Worm (Caenorhabditis elegans) whole organism, L2 larva: ENCODE data around the gene C18B2.5.

Experiments
- F13H6.1 ChIP-seq: sonication (generic microtip); optimal IDR thresholded peaks from 2 replicates; lab custom pipeline; 2016; ENCODE audit warnings: missing genetic modification characterization, missing compliant biosample characterization
- R02D3.7 ChIP-seq: fragments of 150-350 bp; optimal IDR thresholded peaks from 2 replicates; lab custom pipeline; 2014; ENCODE audit warnings: missing biosample characterization, missing genetic modification characterization
- Y55F3AM.14 ChIP-seq: fragments of 200-800 bp; sonication (Bioruptor generic); optimal IDR thresholded peaks from 2 replicates; lab custom pipeline; 2018; ENCODE audit warnings: mild to moderate bottlenecking, missing genetic modification characterization, missing compliant biosample characterization
- ZK546.5 ChIP-seq: sonication (generic microtip); optimal IDR thresholded peaks from 2 replicates; lab custom pipeline; 2017; ENCODE audit warnings: missing biosample characterization, missing genetic modification characterization
- aly-2 ChIP-seq: fragments of 150-350 bp; optimal IDR thresholded peaks from 2 replicates; lab custom pipeline; 2014; ENCODE audit warnings: missing biosample characterization, missing genetic modification characterization
- ama-1 ChIP-seq: fragments of 150-350 bp; optimal IDR thresholded peaks from 2 replicates; lab custom pipeline; 2018; ENCODE audit warnings: inconsistent platforms
- blmp-1 ChIP-seq: sonication (generic microtip); optimal IDR thresholded peaks from 2 replicates; lab custom pipeline; 2017; ENCODE audit warnings: missing genetic modification characterization, mild to moderate bottlenecking, missing compliant biosample characterization, antibody characterized with exemption, moderate library complexity; ENCODE audit not compliant: insufficient read depth
- ceh-16 ChIP-seq: fragments of 150-350 bp; optimal IDR thresholded peaks from 2 replicates; lab custom pipeline; 2014; ENCODE audit warnings: missing biosample characterization, missing genetic modification characterization
- crh-2 ChIP-seq: sonication (generic microtip); optimal IDR thresholded peaks from 2 replicates; lab custom pipeline; 2017; ENCODE audit warnings: missing biosample characterization, missing genetic modification characterization
- dmd-4 ChIP-seq: sonication (generic microtip); optimal IDR thresholded peaks from 2 replicates; lab custom pipeline; 2017; ENCODE audit warnings: missing biosample characterization, missing genetic modification characterization
- elt-1 ChIP-seq: fragments of 150-350 bp; optimal IDR thresholded peaks from 2 replicates; lab custom pipeline; 2014; ENCODE audit warnings: missing biosample characterization, missing genetic modification characterization
- fos-1 ChIP-seq: fragments of 150-350 bp; optimal IDR thresholded peaks from 2 replicates; lab custom pipeline; 2014; ENCODE audit warnings: missing biosample characterization, missing genetic modification characterization
- gmeb-1 ChIP-seq: fragments of 150-350 bp; optimal IDR thresholded peaks from 2 replicates; lab custom pipeline; 2014; ENCODE audit warnings: missing biosample characterization, missing genetic modification characterization
- lin-11 ChIP-seq: fragments of 150-350 bp; sonication (generic microtip); optimal IDR thresholded peaks from 2 replicates; lab custom pipeline; 2014; ENCODE audit warnings: missing biosample characterization, missing genetic modification characterization, inconsistent platforms, mixed read lengths
- lin-39 ChIP-seq: fragments of 150-350 bp; optimal IDR thresholded peaks from 2 replicates; lab custom pipeline; 2014; ENCODE audit warnings: missing biosample characterization, missing genetic modification reagents, missing genetic modification characterization
- mbf-1 ChIP-seq: sonication (generic microtip); optimal IDR thresholded peaks from 2 replicates; lab custom pipeline; 2017; ENCODE audit warnings: missing biosample characterization, missing genetic modification characterization
- nhr-10 ChIP-seq: sonication (generic microtip); optimal IDR thresholded peaks from 2 replicates; lab custom pipeline; 2017; ENCODE audit warnings: missing biosample characterization, missing genetic modification characterization
- nhr-11 ChIP-seq: fragments of 150-350 bp; optimal IDR thresholded peaks from 2 replicates; lab custom pipeline; 2014; ENCODE audit warnings: missing biosample characterization, missing genetic modification characterization
- nhr-12 ChIP-seq: fragments of 150-350 bp; optimal IDR thresholded peaks from 2 replicates; lab custom pipeline; 2014; ENCODE audit warnings: missing biosample characterization, missing genetic modification characterization
- nhr-129 ChIP-seq: fragments of 150-350 bp; optimal IDR thresholded peaks from 2 replicates; lab custom pipeline; 2014; ENCODE audit warnings: missing biosample characterization, missing genetic modification characterization
- nhr-21 ChIP-seq: fragments of 150-350 bp; optimal IDR thresholded peaks from 2 replicates; lab custom pipeline; 2014; ENCODE audit warnings: missing biosample characterization, missing genetic modification characterization
- nhr-237 ChIP-seq: fragments of 150-350 bp; optimal IDR thresholded peaks from 2 replicates; lab custom pipeline; 2014; ENCODE audit warnings: missing biosample characterization, missing genetic modification characterization
- nhr-25 ChIP-seq: fragments of 150-350 bp; sonication (generic microtip); optimal IDR thresholded peaks from 3 replicates; lab custom pipeline; 2014; ENCODE audit warnings: missing biosample characterization, missing genetic modification characterization
- nhr-77 ChIP-seq: fragments of 150-350 bp; optimal IDR thresholded peaks from 2 replicates; lab custom pipeline; 2014; ENCODE audit warnings: missing biosample characterization, missing genetic modification characterization
- peb-1 ChIP-seq: fragments of 150-350 bp; optimal IDR thresholded peaks from 2 replicates; lab custom pipeline; 2014; ENCODE audit warnings: missing biosample characterization, missing genetic modification characterization
- sem-4 ChIP-seq: fragments of 150-350 bp; optimal IDR thresholded peaks from 2 replicates; lab custom pipeline; 2014; ENCODE audit warnings: missing biosample characterization, missing genetic modification reagents, missing genetic modification characterization
- skn-1 ChIP-seq: sonication (generic microtip); optimal IDR thresholded peaks from 2 replicates; lab custom pipeline; 2017; ENCODE audit warnings: missing biosample characterization, missing genetic modification characterization
- sma-3 ChIP-seq: sonication (generic microtip); optimal IDR thresholded peaks from 2 replicates; lab custom pipeline; 2016; ENCODE audit warnings: missing genetic modification reagents, missing genetic modification characterization, missing compliant biosample characterization
- snpc-4 ChIP-seq: fragments of 150-350 bp; optimal IDR thresholded peaks from 2 replicates; lab custom pipeline; 2014; ENCODE audit warnings: missing biosample characterization, missing genetic modification characterization
- unc-39 ChIP-seq: fragments of 150-350 bp; optimal IDR thresholded peaks from 2 replicates; lab custom pipeline; 2014; ENCODE audit warnings: missing biosample characterization, missing genetic modification characterization
- unc-55 ChIP-seq: fragments of 150-350 bp; sonication (generic microtip); optimal IDR thresholded peaks from 3 replicates; lab custom pipeline; 2014; ENCODE audit warnings: missing biosample characterization, missing genetic modification reagents, missing genetic modification characterization
- zag-1 ChIP-seq: fragments of 150-350 bp; optimal IDR thresholded peaks from 2 replicates; lab custom pipeline; 2014; ENCODE audit warnings: missing biosample characterization, missing genetic modification characterization

C18B2.5 gene

ce11 chrX:3650100-3650809 is 39.4 kb upstream of the C18B2.5 start, which contains the start of the genes sax-1 and R11G1.2 (continued):
- TF ChIP-seq nhr-237 = no peak
- no peak for TF ChIP-seq skn-1 (tag; lab: Kevin White, UChicago)
- peak; percentile 60 for TF ChIP-seq crh-2
- no peak for TF ChIP-seq sem-4 (tag; lab: Kevin White, UChicago)
- no peak for TF ChIP-seq mbf-1
- TF ChIP-seq zag-1 (tag; lab: Kevin White, UChicago) = no peak
- no peak for TF ChIP-seq snpc-4
- TF ChIP-seq blmp-1 (tag; lab: Kevin White, UChicago) = peak; percentile 34
- TF ChIP-seq ceh-16 (tag; lab: Kevin White, UChicago) = no peak
- TF ChIP-seq ama-1 (lab: Kevin White, UChicago) = no peak
- no peak for TF ChIP-seq nhr-10
- TF ChIP-seq nhr-21 (tag; lab: Kevin White, UChicago) = peak; percentile 26
- no peak for TF ChIP-seq R02D3.7 (tag; lab: Kevin White, UChicago)
- no peak for TF ChIP-seq nhr-77 (tag; lab: Kevin White, UChicago)
- no peak for TF ChIP-seq ZK546.5 (tag; lab: Kevin White, UChicago)

- TF ChIP-seq unc-39 (tag; lab: Kevin White, UChicago) (no peak), nhr-129 (peak; percentile 24), F13H6.1 (tag; lab: Kevin White, UChicago) (peak; percentile 34), sma-3 (GFP tag; lab: Kevin White, UChicago) (no peak)
These were observed 35.0 kb upstream of the C18B2.5 start for ce11 chrX:3645924-3646323.

- TF ChIP-seq aly-2 (tag; lab: Kevin White, UChicago) (no peak), lin-11 (tag; lab: Kevin White, UChicago) (no peak), nhr-25 (tag; lab: Kevin White, UChicago) (no peak), elt-1 (tag; lab: Kevin White, UChicago) (no peak), fos-1 (tag; lab: Kevin White, UChicago) (no peak), dmd-4 (tag; lab: Kevin White, UChicago) (no peak), lin-39 (tag; lab: Kevin White, UChicago) (no peak), ZK546.5 (tag; lab: Kevin White, UChicago) (no peak)
These were observed 33.9 kb upstream of the C18B2.5 start, which contains the start of gene tmem-24 for ce11 chrX:3644796-3645195. Gene tmem-24, minus strand, starts transcription at chrX:3644896.

- TF ChIP-seq nhr-10 (no peak), nhr-11 (tag; lab: Kevin White, UChicago) (no peak), gmeb-1 (tag; lab: Kevin White, UChicago) (no peak), unc-55 (GFP tag; lab: Kevin White, UChicago) (no peak), R02D3.7 (tag; lab: Kevin White, UChicago) (no peak), nhr-21 (tag; lab: Kevin White, UChicago) (no peak), peb-1 (tag; lab: Kevin White, UChicago) (no peak), nhr-77 (tag; lab: Kevin White, UChicago) (no peak), F13H6.1 (tag; lab: Kevin White, UChicago) (no peak), elt-1 (tag; lab: Kevin White, UChicago) (no peak), Y55F3AM.14 (GFP tag; lab: Kevin White, UChicago) (no peak)
- TF ChIP-seq, all 48 proteins: peak for 0
These were observed 23.9 kb upstream of the C18B2.5 start for ce11 chrX:3634782-3635181.

ce11 chrX:3633654-3634053 is 22.8 kb upstream of the C18B2.5 start, which contains the start of gene gst-11:
Gene gst-11, minus strand, starts transcription at chrX:3633754.
- no peak for TF ChIP-seq unc-55 (GFP tag; lab: Kevin White, UChicago)
- TF ChIP-seq nhr-12 (tag; lab: Kevin White, UChicago) = no peak
- TF ChIP-seq aly-2 (tag; lab: Kevin White, UChicago) = no peak
- TF ChIP-seq blmp-1 (tag; lab: Kevin White, UChicago) = no peak
- TF ChIP-seq ama-1 (lab: Kevin White, UChicago) = no peak
